Fruit fly (Drosophila melanogaster) whole organism, embryonic: ENCODE results near the gene Gyc89Da.

ENCODE experiments used
- Awh ChIP-seq: fragments of 200-800 bp; sonication (Bioruptor generic); IDR thresholded peaks from 2 replicates; pipeline ENCODE4, ENCODE4 v1.3.6; 2022; ENCODE audit warnings: missing biosample characterization, missing genetic modification characterization
- Bteb2 ChIP-seq: fragments of 200-800 bp; sonication (Bioruptor generic); optimal IDR thresholded peaks from 2 replicates; lab custom pipeline; 2016; ENCODE audit warnings: missing biosample characterization, missing genetic modification characterization
- C15 ChIP-seq: fragments of 200-800 bp; sonication (Bioruptor generic); IDR thresholded peaks from 3 replicates; pipeline ENCODE4 v1.3.6; 2022; ENCODE audit warnings: missing biosample characterization, missing genetic modification characterization
- CG11560 ChIP-seq: fragments of 200-800 bp; sonication (Bioruptor generic); IDR thresholded peaks from 3 replicates; pipeline ENCODE4 v1.3.6; 2022; ENCODE audit warnings: missing biosample characterization, missing genetic modification characterization
- CG12299 ChIP-seq: fragments of 200-800 bp; sonication (Bioruptor generic); optimal IDR thresholded peaks from 2 replicates; lab custom pipeline; 2018; ENCODE audit warnings: missing biosample characterization, mild to moderate bottlenecking, missing genetic modification characterization
- CG13894 ChIP-seq: fragments of 200-800 bp; sonication (Bioruptor generic); optimal IDR thresholded peaks from 3 replicates; lab custom pipeline; 2018; ENCODE audit warnings: missing biosample characterization, mild to moderate bottlenecking, missing genetic modification characterization, moderate library complexity
- CG16815 ChIP-seq: fragments of 200-800 bp; sonication (Bioruptor generic); optimal IDR thresholded peaks from 3 replicates; lab custom pipeline; 2017; ENCODE audit warnings: missing biosample characterization, mild to moderate bottlenecking, missing genetic modification characterization
- CG17612 ChIP-seq: fragments of 200-800 bp; sonication (Bioruptor generic); IDR thresholded peaks from 2 replicates; pipeline ENCODE4 v1.3.6; 2022; ENCODE audit warnings: missing biosample characterization, missing genetic modification characterization
- CG17829 ChIP-seq: fragments of 200-800 bp; optimal IDR thresholded peaks from 2 replicates; lab custom pipeline; 2019; ENCODE audit warnings: missing biosample characterization, mild to moderate bottlenecking, missing genetic modification characterization, moderate library complexity
- CG18476 ChIP-seq: fragments of 200-800 bp; sonication (Bioruptor generic); optimal IDR thresholded peaks from 2 replicates; lab custom pipeline; 2016; ENCODE audit warnings: missing biosample characterization, mild to moderate bottlenecking, missing genetic modification characterization
- CG34224 ChIP-seq: fragments of 200-800 bp; sonication (Bioruptor generic); IDR thresholded peaks from 3 replicates; pipeline ENCODE4 v1.3.6; 2022; ENCODE audit warnings: missing biosample characterization, missing genetic modification characterization; ENCODE audit not compliant: partially characterized antibody
- CG4360 ChIP-seq: fragments of 200-800 bp; sonication (Bioruptor generic); IDR thresholded peaks from 2 replicates; pipeline ENCODE4 v1.3.6; 2022; ENCODE audit warnings: missing biosample characterization, missing genetic modification characterization
- CG5245 ChIP-seq: fragments of 200-800 bp; sonication (Bioruptor generic); optimal IDR thresholded peaks from 3 replicates; lab custom pipeline; 2016; ENCODE audit warnings: missing biosample characterization, missing genetic modification characterization
- CG6175 ChIP-seq: fragments of 200-800 bp; sonication (Bioruptor generic); IDR thresholded peaks from 3 replicates; pipeline ENCODE4 v1.3.6; 2022; ENCODE audit warnings: missing biosample characterization, missing genetic modification characterization
- CG6654 ChIP-seq: fragments of 200-800 bp; sonication (Bioruptor generic); optimal IDR thresholded peaks from 2 replicates; lab custom pipeline; 2017; ENCODE audit warnings: missing biosample characterization, mild to moderate bottlenecking, missing genetic modification characterization
- CG6813 ChIP-seq: fragments of 200-800 bp; sonication (Bioruptor generic); optimal IDR thresholded peaks from 2 replicates; lab custom pipeline; 2017; ENCODE audit warnings: missing biosample characterization, missing genetic modification characterization, mild to moderate bottlenecking, moderate library complexity, missing genetic modification reagents
- CG7556 ChIP-seq: fragments of 200-800 bp; sonication (Bioruptor generic); optimal IDR thresholded peaks from 2 replicates; lab custom pipeline; 2017; ENCODE audit warnings: missing biosample characterization, mild to moderate bottlenecking, missing genetic modification characterization
- CG7786 ChIP-seq: fragments of 200-800 bp; sonication (Bioruptor generic); optimal IDR thresholded peaks from 2 replicates; lab custom pipeline; 2016; ENCODE audit warnings: missing biosample characterization, missing genetic modification characterization
- CG7839 ChIP-seq: fragments of 200-800 bp; sonication (Bioruptor generic); optimal IDR thresholded peaks from 3 replicates; lab custom pipeline; 2018; ENCODE audit warnings: missing biosample characterization, mild to moderate bottlenecking, missing genetic modification characterization, moderate library complexity
- CG8359 ChIP-seq: fragments of 200-800 bp; sonication (Bioruptor generic); optimal IDR thresholded peaks from 2 replicates; lab custom pipeline; 2017; ENCODE audit warnings: missing biosample characterization, mild to moderate bottlenecking, missing genetic modification characterization, borderline replicate concordance
- CG8944 ChIP-seq: fragments of 200-800 bp; sonication (Bioruptor generic); optimal IDR thresholded peaks from 3 replicates; lab custom pipeline; 2016; ENCODE audit warnings: missing biosample characterization, missing genetic modification characterization
- CG9797 ChIP-seq: fragments of 200-800 bp; sonication (Bioruptor generic); optimal IDR thresholded peaks from 3 replicates; lab custom pipeline; 2018; ENCODE audit warnings: missing biosample characterization, mild to moderate bottlenecking, missing genetic modification characterization
- Deaf1 ChIP-seq: fragments of 200-800 bp; optimal IDR thresholded peaks from 3 replicates; lab custom pipeline; 2019; ENCODE audit warnings: missing biosample characterization, mild to moderate bottlenecking, missing genetic modification characterization, moderate library complexity
- Doc2 ChIP-seq: fragments of 200-800 bp; sonication (Bioruptor generic); IDR thresholded peaks from 2 replicates; pipeline ENCODE4 v1.3.6; 2022; ENCODE audit warnings: missing biosample characterization, missing genetic modification characterization
- H2.0 ChIP-seq: fragments of 200-800 bp; sonication (Bioruptor generic); IDR thresholded peaks from 2 replicates; pipeline ENCODE4 v1.3.6; 2022; ENCODE audit warnings: missing biosample characterization, missing genetic modification characterization
- HLH4C ChIP-seq: fragments of 200-800 bp; sonication (Bioruptor generic); IDR thresholded peaks from 3 replicates; pipeline ENCODE4 v1.3.6; 2022; ENCODE audit warnings: missing biosample characterization, missing genetic modification characterization; ENCODE audit not compliant: partially characterized antibody
- Jarid2 ChIP-seq: fragments of 200-800 bp; sonication (Bioruptor generic); optimal IDR thresholded peaks from 3 replicates; lab custom pipeline; 2017; ENCODE audit warnings: mild to moderate bottlenecking, missing biosample characterization, missing genetic modification reagents, missing genetic modification characterization
- Myb ChIP-seq: fragments of 200-800 bp; sonication (Bioruptor generic); optimal IDR thresholded peaks from 2 replicates; lab custom pipeline; 2016; ENCODE audit warnings: missing biosample characterization, missing genetic modification characterization
- NFAT ChIP-seq: fragments of 200-800 bp; sonication (Bioruptor generic); IDR thresholded peaks from 2 replicates; pipeline ENCODE4 v1.3.6; 2022; ENCODE audit warnings: missing biosample characterization, missing genetic modification characterization
- Nf-YA ChIP-seq: fragments of 200-800 bp; sonication (Bioruptor generic); IDR thresholded peaks from 2 replicates; pipeline ENCODE4 v1.3.6; 2022; ENCODE audit warnings: missing biosample characterization, missing genetic modification characterization
- Nf-YB ChIP-seq: fragments of 200-800 bp; sonication (Bioruptor generic); optimal IDR thresholded peaks from 3 replicates; lab custom pipeline; 2019; ENCODE audit warnings: missing biosample characterization, mild to moderate bottlenecking, missing genetic modification characterization, moderate library complexity
- Optix ChIP-seq: fragments of 200-800 bp; sonication (Bioruptor generic); IDR thresholded peaks from 3 replicates; pipeline ENCODE4 v1.3.6; 2022; ENCODE audit warnings: missing biosample characterization, missing genetic modification characterization
- Poxn ChIP-seq: fragments of 200-800 bp; sonication (Bioruptor generic); IDR thresholded peaks from 2 replicates; pipeline ENCODE4 v1.3.6; 2022; ENCODE audit warnings: missing biosample characterization, missing genetic modification characterization
- Sox102F ChIP-seq: fragments of 200-800 bp; sonication (Bioruptor generic); optimal IDR thresholded peaks from 2 replicates; lab custom pipeline; 2018; ENCODE audit warnings: missing biosample characterization, mild to moderate bottlenecking, missing genetic modification characterization, moderate library complexity
- cato ChIP-seq: fragments of 200-800 bp; sonication (Bioruptor generic); optimal IDR thresholded peaks from 2 replicates; lab custom pipeline; 2016; ENCODE audit warnings: missing biosample characterization, missing genetic modification characterization, borderline replicate concordance
- crol ChIP-seq: fragments of 200-800 bp; sonication (Bioruptor generic); IDR thresholded peaks from 2 replicates; pipeline ENCODE4 v1.3.6; 2022; ENCODE audit warnings: missing biosample characterization, missing genetic modification characterization
- dysf ChIP-seq: fragments of 200-800 bp; sonication (Bioruptor generic); IDR thresholded peaks from 3 replicates; pipeline ENCODE4 v1.3.6; 2022; ENCODE audit warnings: missing biosample characterization, missing genetic modification characterization
- gsb-n ChIP-seq: fragments of 200-800 bp; sonication (Bioruptor generic); optimal IDR thresholded peaks from 3 replicates; lab custom pipeline; 2018; ENCODE audit warnings: missing biosample characterization, mild to moderate bottlenecking, missing genetic modification characterization
- hth ChIP-seq: fragments of >200 bp; optimal IDR thresholded peaks from 2 replicates; lab custom pipeline; 2017; ENCODE audit warnings: inconsistent platforms
- ind ChIP-seq: fragments of 200-800 bp; sonication (Bioruptor generic); optimal IDR thresholded peaks from 3 replicates; lab custom pipeline; 2016; ENCODE audit warnings: missing biosample characterization, missing genetic modification characterization
- lab ChIP-seq: fragments of 200-800 bp; sonication (Bioruptor generic); optimal IDR thresholded peaks from 3 replicates; lab custom pipeline; 2017; ENCODE audit warnings: missing biosample characterization, missing genetic modification characterization, mild to moderate bottlenecking, moderate library complexity, missing genetic modification reagents
- mirr ChIP-seq: fragments of 200-800 bp; sonication (Bioruptor generic); optimal IDR thresholded peaks from 3 replicates; lab custom pipeline; 2018; ENCODE audit warnings: missing biosample characterization, mild to moderate bottlenecking, missing genetic modification characterization
- nmo ChIP-seq: fragments of 200-800 bp; sonication (Bioruptor generic); optimal IDR thresholded peaks from 2 replicates; lab custom pipeline; 2018; ENCODE audit warnings: missing biosample characterization, mild to moderate bottlenecking, missing genetic modification characterization, moderate library complexity
- org-1 ChIP-seq: fragments of 200-800 bp; sonication (Bioruptor generic); optimal IDR thresholded peaks from 2 replicates; lab custom pipeline; 2017; ENCODE audit warnings: missing biosample characterization, missing genetic modification characterization
- sens ChIP-seq: fragments of 200-800 bp; sonication (Bioruptor generic); peaks from one replicate; lab custom pipeline; 2016; ENCODE audit warnings: missing biosample characterization, missing genetic modification characterization
- shn ChIP-seq: fragments of 200-800 bp; sonication (Bioruptor generic); optimal IDR thresholded peaks from 3 replicates; lab custom pipeline; 2016; ENCODE audit warnings: missing biosample characterization, missing genetic modification characterization
- stwl ChIP-seq: fragments of 200-800 bp; sonication (Bioruptor generic); optimal IDR thresholded peaks from 3 replicates; lab custom pipeline; 2018; ENCODE audit warnings: missing biosample characterization, mild to moderate bottlenecking, missing genetic modification characterization, moderate library complexity
- tap ChIP-seq: fragments of 200-800 bp; optimal IDR thresholded peaks from 3 replicates; lab custom pipeline; 2019; ENCODE audit warnings: missing biosample characterization, mild to moderate bottlenecking, missing genetic modification characterization, moderate library complexity
- unpg ChIP-seq: fragments of 200-800 bp; sonication (Bioruptor generic); optimal IDR thresholded peaks from 3 replicates; lab custom pipeline; 2018; ENCODE audit warnings: missing biosample characterization, mild to moderate bottlenecking, missing genetic modification characterization, moderate library complexity

Gyc89Da gene

DNA sequence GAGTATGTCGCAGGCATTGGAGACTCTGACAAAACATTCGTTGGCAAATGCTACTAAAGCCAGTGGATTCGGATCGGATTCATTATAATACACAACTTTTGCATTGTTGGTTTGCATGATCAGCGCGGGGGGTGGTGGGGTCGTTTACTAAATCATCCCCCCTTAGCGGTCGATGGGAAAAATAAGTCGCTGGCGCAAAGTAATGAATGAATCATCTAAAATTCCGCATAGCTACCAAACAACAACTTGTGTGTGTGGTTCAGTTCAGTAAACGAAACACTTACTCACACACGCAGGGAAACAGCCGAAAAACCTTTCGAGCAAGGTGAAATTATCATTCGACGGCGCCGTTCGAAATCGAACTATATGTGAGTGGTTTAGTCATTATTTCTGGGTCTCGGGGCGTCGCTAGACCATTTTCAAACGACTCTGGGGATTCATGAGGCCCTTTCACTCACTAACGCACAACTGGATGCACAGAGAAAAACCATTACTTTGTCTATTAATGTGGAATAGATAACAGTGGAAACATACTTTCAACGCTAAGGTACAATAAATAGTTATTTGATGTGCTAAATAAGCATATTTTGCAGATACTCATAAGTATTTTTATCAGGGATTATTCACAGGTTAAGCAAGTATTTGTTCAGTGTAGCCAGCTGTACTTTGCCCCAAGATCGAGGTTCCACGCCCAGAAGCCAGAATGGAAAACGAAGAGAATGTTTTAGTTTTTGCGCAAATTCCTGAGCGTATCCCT, 23.8 kb upstream of the Gyc89Da start (continued):
- TF ChIP-seq HLH4C (GFP tag; lab: Robert Waterston, UW) = no peak
- TF ChIP-seq CG7839 (tag; lab: Kevin White, UChicago) = peak; percentile 52
- peak; percentile 84 for TF ChIP-seq sens
- TF ChIP-seq CG9797 (GFP tag; lab: Kevin White, UChicago) = no peak
- no peak for TF ChIP-seq Jarid2 (GFP tag; lab: Kevin White, UChicago)
- TF ChIP-seq Poxn (GFP tag; lab: Robert Waterston, UW) = peak; percentile 8; the same call in 1 of the 2 replicates
- peak; percentile 41; the same call in 1 of the 2 replicates for TF ChIP-seq NFAT
- TF ChIP-seq CG5245 (GFP tag; lab: Kevin White, UChicago) = peak; percentile 57
- TF ChIP-seq Awh (GFP tag; lab: Robert Waterston, UW) = peak; percentile 94
- TF ChIP-seq H2.0 = peak; percentile 87
- TF ChIP-seq Nf-YB = peak; percentile 27
- TF ChIP-seq dysf (GFP tag; lab: Robert Waterston, UW) = peak; percentile 76
- TF ChIP-seq CG8944 (GFP tag; lab: Kevin White, UChicago) = no peak
- no peak for TF ChIP-seq CG13894 (tag; lab: Kevin White, UChicago)
- peak; percentile 58 for TF ChIP-seq cato (GFP tag; lab: Kevin White, UChicago)
- peak; percentile 54 for TF ChIP-seq CG12299 (tag; lab: Kevin White, UChicago)
- peak; percentile 65 for TF ChIP-seq CG7556 (GFP tag; lab: Kevin White, UChicago)
- peak; percentile 77 for TF ChIP-seq CG7786 (GFP tag; lab: Kevin White, UChicago)
- no peak for TF ChIP-seq CG34224 (GFP tag; lab: Robert Waterston, UW)
- TF ChIP-seq Sox102F (GFP tag; lab: Kevin White, UChicago) = peak; percentile 80
- peak; percentile 65 for TF ChIP-seq nmo
- peak; percentile 76; the same call in 1 of the 2 replicates for TF ChIP-seq Nf-YA (GFP tag; lab: Robert Waterston, UW)
- peak; percentile 52; the same call in 1 of the 3 replicates for TF ChIP-seq C15 (GFP tag; lab: Robert Waterston, UW)
- TF ChIP-seq lab (GFP tag; lab: Kevin White, UChicago) = peak; percentile 56
- peak; percentile 72 for TF ChIP-seq ind (GFP tag; lab: Kevin White, UChicago)
- no peak for TF ChIP-seq CG18476 (GFP tag; lab: Kevin White, UChicago)
- peak; percentile 90 for TF ChIP-seq unpg (GFP tag; lab: Kevin White, UChicago)
- TF ChIP-seq gsb-n (tag; lab: Kevin White, UChicago) = peak; percentile 78
- peak; percentile 68 for TF ChIP-seq crol (GFP tag; lab: Robert Waterston, UW)
- TF ChIP-seq Deaf1 (tag; lab: Kevin White, UChicago) = no peak
- no peak for TF ChIP-seq CG17829 (tag; lab: Kevin White, UChicago)
- no peak for TF ChIP-seq stwl (tag; lab: Kevin White, UChicago)
- no peak for TF ChIP-seq Doc2 (GFP tag; lab: Robert Waterston, UW)
- TF ChIP-seq CG4360 (GFP tag; lab: Robert Waterston, UW) = peak; percentile 43; the same call in 1 of the 2 replicates
- no peak for TF ChIP-seq hth
- no peak; the same call in 2 of the 3 replicates for TF ChIP-seq CG11560
- TF ChIP-seq tap (tag; lab: Kevin White, UChicago) = peak; percentile 79
- TF ChIP-seq Optix (GFP tag; lab: Robert Waterston, UW) = peak; percentile 75
- TF ChIP-seq CG16815 (GFP tag; lab: Kevin White, UChicago) = peak; percentile 64
- 0 out of 3 replicates have a peak, but pooled peaks have one; percentile 16 for TF ChIP-seq CG6175 (GFP tag; lab: Robert Waterston, UW)
- peak; percentile 29 for TF ChIP-seq CG6813 (GFP tag; lab: Kevin White, UChicago)
- TF ChIP-seq shn = peak; percentile 7
- TF ChIP-seq CG6654 = peak; percentile 66
- peak; percentile 20 for TF ChIP-seq mirr (GFP tag; lab: Kevin White, UChicago)
- peak; percentile 21 for TF ChIP-seq Myb (GFP tag; lab: Kevin White, UChicago)
- peak; percentile 48 for TF ChIP-seq CG8359 (GFP tag; lab: Kevin White, UChicago)
- no peak for TF ChIP-seq org-1
- peak; percentile 51 for TF ChIP-seq Bteb2 (GFP tag; lab: Kevin White, UChicago)
- peak; percentile 54 for TF ChIP-seq CG17612 (GFP tag; lab: Robert Waterston, UW)
